Fruit fly (Drosophila melanogaster): ENCODE measurements around the gene SmB.

- TF ChIP-seq pan (optimal IDR thresholded peaks at IDR 0.05) (no peak), h (GFP tag; optimal IDR thresholded peaks at IDR 0.05) (no peak), Hr78 (GFP tag; optimal IDR thresholded peaks at IDR 0.05) (no peak), usp (GFP tag; optimal IDR thresholded peaks at IDR 0.05) (no peak), fru (GFP tag; optimal IDR thresholded peaks at IDR 0.05) (no peak), OdsH (GFP tag; optimal IDR thresholded peaks at IDR 0.05) (no peak), N (GFP tag; optimal IDR thresholded peaks at IDR 0.05) (no peak), br (GFP tag; optimal IDR thresholded peaks at IDR 0.05) (no peak), CG32264 (GFP tag; optimal IDR thresholded peaks at IDR 0.05) (no peak)
Measured at dm6 chr2L:10466865-10467270, 40.4 kb upstream of the SmB start.

All from whole organism, wandering third instar larva.